Worm (Caenorhabditis elegans) whole organism, L2 larva: Measurements from ENCODE around the gene ZK809.8.

Experiments used
- C34F6.9 ChIP-seq: fragments of 150-350 bp; optimal IDR thresholded peaks from 2 replicates; lab custom pipeline; 2014; ENCODE audit warnings: missing biosample characterization, missing genetic modification characterization
- F13H6.1 ChIP-seq: sonication (generic microtip); optimal IDR thresholded peaks from 2 replicates; lab custom pipeline; 2016; ENCODE audit warnings: missing genetic modification characterization, missing compliant biosample characterization
- R02D3.7 ChIP-seq: fragments of 150-350 bp; optimal IDR thresholded peaks from 2 replicates; lab custom pipeline; 2014; ENCODE audit warnings: missing biosample characterization, missing genetic modification characterization
- Y55F3AM.14 ChIP-seq: fragments of 200-800 bp; sonication (Bioruptor generic); optimal IDR thresholded peaks from 2 replicates; lab custom pipeline; 2018; ENCODE audit warnings: mild to moderate bottlenecking, missing genetic modification characterization, missing compliant biosample characterization
- alr-1 ChIP-seq: fragments of 150-350 bp; optimal IDR thresholded peaks from 2 replicates; lab custom pipeline; 2014; ENCODE audit warnings: missing biosample characterization, missing genetic modification characterization
- aly-2 ChIP-seq: fragments of 150-350 bp; optimal IDR thresholded peaks from 2 replicates; lab custom pipeline; 2014; ENCODE audit warnings: missing biosample characterization, missing genetic modification characterization
- ama-1 ChIP-seq: fragments of 150-350 bp; optimal IDR thresholded peaks from 2 replicates; lab custom pipeline; 2018; ENCODE audit warnings: inconsistent platforms
- ceh-82 ChIP-seq: fragments of 150-350 bp; optimal IDR thresholded peaks from 2 replicates; lab custom pipeline; 2014; ENCODE audit warnings: missing biosample characterization, missing genetic modification characterization
- crh-2 ChIP-seq: sonication (generic microtip); optimal IDR thresholded peaks from 2 replicates; lab custom pipeline; 2017; ENCODE audit warnings: missing biosample characterization, missing genetic modification characterization
- dmd-4 ChIP-seq: sonication (generic microtip); optimal IDR thresholded peaks from 2 replicates; lab custom pipeline; 2017; ENCODE audit warnings: missing biosample characterization, missing genetic modification characterization
- egl-27 ChIP-seq: sonication (generic microtip); optimal IDR thresholded peaks from 3 replicates; lab custom pipeline; 2017; ENCODE audit warnings: missing biosample characterization, missing genetic modification reagents, missing genetic modification characterization
- fos-1 ChIP-seq: fragments of 150-350 bp; optimal IDR thresholded peaks from 2 replicates; lab custom pipeline; 2014; ENCODE audit warnings: missing biosample characterization, missing genetic modification characterization
- lin-11 ChIP-seq: fragments of 150-350 bp; sonication (generic microtip); optimal IDR thresholded peaks from 2 replicates; lab custom pipeline; 2014; ENCODE audit warnings: missing biosample characterization, missing genetic modification characterization, inconsistent platforms, mixed read lengths
- lin-13 ChIP-seq: fragments of 150-350 bp; optimal IDR thresholded peaks from 2 replicates; lab custom pipeline; 2014; ENCODE audit warnings: missing biosample characterization, missing genetic modification reagents, missing genetic modification characterization
- lin-39 ChIP-seq: fragments of 150-350 bp; optimal IDR thresholded peaks from 2 replicates; lab custom pipeline; 2014; ENCODE audit warnings: missing biosample characterization, missing genetic modification reagents, missing genetic modification characterization
- lsy-2 ChIP-seq, 2 experiments: fragments of 150-350 bp in 1 of 2; sonication (generic microtip) in 1 of 2; optimal IDR thresholded peaks; 2 replicates each; lab custom pipeline; 2014 to 2017; ENCODE audit warnings: missing biosample characterization in 2 of 2, missing genetic modification characterization in 2 of 2
- mbf-1 ChIP-seq: sonication (generic microtip); optimal IDR thresholded peaks from 2 replicates; lab custom pipeline; 2017; ENCODE audit warnings: missing biosample characterization, missing genetic modification characterization
- mdl-1 ChIP-seq, 2 experiments: fragments of 150-350 bp in 1 of 2; sonication (generic microtip) in 1 of 2; optimal IDR thresholded peaks; 2 replicates each; lab custom pipeline; 2017; ENCODE audit warnings: missing biosample characterization in 2 of 2, missing genetic modification characterization in 2 of 2
- nhr-10 ChIP-seq: sonication (generic microtip); optimal IDR thresholded peaks from 2 replicates; lab custom pipeline; 2017; ENCODE audit warnings: missing biosample characterization, missing genetic modification characterization
- nhr-11 ChIP-seq: fragments of 150-350 bp; optimal IDR thresholded peaks from 2 replicates; lab custom pipeline; 2014; ENCODE audit warnings: missing biosample characterization, missing genetic modification characterization
- nhr-129 ChIP-seq: fragments of 150-350 bp; optimal IDR thresholded peaks from 2 replicates; lab custom pipeline; 2014; ENCODE audit warnings: missing biosample characterization, missing genetic modification characterization
- nhr-21 ChIP-seq: fragments of 150-350 bp; optimal IDR thresholded peaks from 2 replicates; lab custom pipeline; 2014; ENCODE audit warnings: missing biosample characterization, missing genetic modification characterization
- nhr-23 ChIP-seq: fragments of 150-350 bp; optimal IDR thresholded peaks from 2 replicates; lab custom pipeline; 2014; ENCODE audit warnings: missing biosample characterization, missing genetic modification reagents, missing genetic modification characterization
- nhr-237 ChIP-seq: fragments of 150-350 bp; optimal IDR thresholded peaks from 2 replicates; lab custom pipeline; 2014; ENCODE audit warnings: missing biosample characterization, missing genetic modification characterization
- nhr-25 ChIP-seq: fragments of 150-350 bp; sonication (generic microtip); optimal IDR thresholded peaks from 3 replicates; lab custom pipeline; 2014; ENCODE audit warnings: missing biosample characterization, missing genetic modification characterization
- nhr-6 ChIP-seq: fragments of 150-350 bp; optimal IDR thresholded peaks from 2 replicates; lab custom pipeline; 2014; ENCODE audit warnings: missing biosample characterization, missing genetic modification characterization
- nhr-77 ChIP-seq: fragments of 150-350 bp; optimal IDR thresholded peaks from 2 replicates; lab custom pipeline; 2014; ENCODE audit warnings: missing biosample characterization, missing genetic modification characterization
- peb-1 ChIP-seq: fragments of 150-350 bp; optimal IDR thresholded peaks from 2 replicates; lab custom pipeline; 2014; ENCODE audit warnings: missing biosample characterization, missing genetic modification characterization
- sem-4 ChIP-seq: fragments of 150-350 bp; optimal IDR thresholded peaks from 2 replicates; lab custom pipeline; 2014; ENCODE audit warnings: missing biosample characterization, missing genetic modification reagents, missing genetic modification characterization
- sma-3 ChIP-seq: sonication (generic microtip); optimal IDR thresholded peaks from 2 replicates; lab custom pipeline; 2016; ENCODE audit warnings: missing genetic modification reagents, missing genetic modification characterization, missing compliant biosample characterization
- sma-9 ChIP-seq, 2 experiments: fragments of 150-350 bp in 1 of 2; sonication (generic microtip) in 1 of 2; optimal IDR thresholded peaks; 2 replicates each; lab custom pipeline; 2014 to 2016; ENCODE audit warnings: missing genetic modification characterization in 2 of 2, mild to moderate bottlenecking in 1 of 2, missing biosample characterization in 1 of 2, missing compliant biosample characterization in 1 of 2, missing genetic modification reagents in 1 of 2, moderate library complexity in 1 of 2
- snpc-4 ChIP-seq: fragments of 150-350 bp; optimal IDR thresholded peaks from 2 replicates; lab custom pipeline; 2014; ENCODE audit warnings: missing biosample characterization, missing genetic modification characterization
- unc-39 ChIP-seq: fragments of 150-350 bp; optimal IDR thresholded peaks from 2 replicates; lab custom pipeline; 2014; ENCODE audit warnings: missing biosample characterization, missing genetic modification characterization
- unc-55 ChIP-seq: fragments of 150-350 bp; sonication (generic microtip); optimal IDR thresholded peaks from 3 replicates; lab custom pipeline; 2014; ENCODE audit warnings: missing biosample characterization, missing genetic modification reagents, missing genetic modification characterization
- unc-62 ChIP-seq: fragments of 150-350 bp; optimal IDR thresholded peaks from 2 replicates; lab custom pipeline; 2014; ENCODE audit warnings: missing biosample characterization, missing genetic modification reagents, missing genetic modification characterization
- zag-1 ChIP-seq: fragments of 150-350 bp; optimal IDR thresholded peaks from 2 replicates; lab custom pipeline; 2014; ENCODE audit warnings: missing biosample characterization, missing genetic modification characterization
- ztf-1 ChIP-seq: fragments of 200-800 bp; sonication (Bioruptor generic); conservative IDR thresholded peaks from 2 replicates; pipeline ENCODE4 v1.3.6; 2022; ENCODE audit warnings: missing genetic modification characterization, missing compliant biosample characterization
- ztf-11 ChIP-seq: sonication (generic microtip); optimal IDR thresholded peaks from 2 replicates; lab custom pipeline; 2017; ENCODE audit warnings: missing biosample characterization, missing genetic modification characterization

ZK809.8 gene

ce11 chrIV:11659794-11660312, 11.0 kb upstream of the ZK809.8 start, which contains the start of gene ZK792.1:
Gene ZK792.1 (plus strand): TSS chrIV:11659844.
- TF ChIP-seq ceh-82 (tag; lab: Kevin White, UChicago) = no peak
- TF ChIP-seq ztf-1 (GFP tag; lab: Robert Waterston, UW) = no peak
- TF ChIP-seq nhr-21 (tag; lab: Kevin White, UChicago) = no peak
- no peak for TF ChIP-seq alr-1 (tag; lab: Kevin White, UChicago)
- no peak for TF ChIP-seq lin-39 (tag; lab: Kevin White, UChicago)
- no peak for TF ChIP-seq crh-2 (tag; lab: Kevin White, UChicago)
- no peak for TF ChIP-seq lsy-2 (tag; optimal IDR thresholded peaks at IDR 0.05; lab: Kevin White, UChicago)
- TF ChIP-seq mdl-1 (tag; optimal IDR thresholded peaks at IDR 0.05; lab: Kevin White, UChicago) = no peak
- no peak for TF ChIP-seq fos-1 (tag; lab: Kevin White, UChicago)
- TF ChIP-seq peb-1 (tag; lab: Kevin White, UChicago) = no peak

- TF ChIP-seq mdl-1 (tag; optimal IDR thresholded peaks at IDR 0.05; lab: Kevin White, UChicago) (no peak), unc-55 (GFP tag; lab: Kevin White, UChicago) (peak; percentile 37), unc-62 (GFP tag; lab: Kevin White, UChicago) (no peak), lin-11 (tag; lab: Kevin White, UChicago) (peak; percentile 16), zag-1 (tag; lab: Kevin White, UChicago) (no peak), ama-1 (lab: Kevin White, UChicago) (no peak), R02D3.7 (tag; lab: Kevin White, UChicago) (no peak), nhr-10 (no peak), egl-27 (tag; lab: Kevin White, UChicago) (no peak), lsy-2 (tag; optimal IDR thresholded peaks at IDR 0.05; lab: Kevin White, UChicago) (peak in 1 of 2 experiments; percentile 23), sma-3 (GFP tag; lab: Kevin White, UChicago) (no peak), nhr-25 (tag; lab: Kevin White, UChicago) (no peak)
- TF ChIP-seq, all 48 proteins: peak for 3
Observed at ce11 chrIV:11656144-11656780, 7.4 kb upstream of the ZK809.8 start, which contains the start of gene ZK809.5. Gene ZK809.5 (plus strand): TSS chrIV:11656730.

ce11 chrIV:11655370-11655769, 6.5 kb upstream of the ZK809.8 start, which contains the start of gene ent-1:
Gene ent-1 (minus strand): TSS chrIV:11655470.
- TF ChIP-seq aly-2 (tag; lab: Kevin White, UChicago) (no peak), lsy-2 (tag; optimal IDR thresholded peaks at IDR 0.05; lab: Kevin White, UChicago) (peak in 1 of 2 experiments; percentile 4), dmd-4 (tag; lab: Kevin White, UChicago) (no peak), nhr-10 (no peak), alr-1 (tag; lab: Kevin White, UChicago) (no peak)

- TF ChIP-seq lin-39 (tag; lab: Kevin White, UChicago) = no peak
- peak; percentile 8 for TF ChIP-seq C34F6.9
- TF ChIP-seq nhr-10 = no peak
- TF ChIP-seq lsy-2 (tag; optimal IDR thresholded peaks at IDR 0.05; lab: Kevin White, UChicago) = peak in 1 of 2 experiments; percentile 14
- TF ChIP-seq nhr-25 (tag; lab: Kevin White, UChicago) = no peak
Observed at ce11 chrIV:11651965-11652453, 3.1 kb upstream of the ZK809.8 start, which contains the start of the genes acl-3 and ndub-6. Gene acl-3 (minus strand): TSS chrIV:11652023. Gene ndub-6 (plus strand): TSS chrIV:11652403.

- TF ChIP-seq crh-2 (tag; lab: Kevin White, UChicago) = no peak
- TF ChIP-seq snpc-4 = no peak
- no peak for TF ChIP-seq egl-27 (tag; lab: Kevin White, UChicago)
- no peak for TF ChIP-seq Y55F3AM.14 (GFP tag; lab: Kevin White, UChicago)
- TF ChIP-seq nhr-129 = no peak
- TF ChIP-seq lsy-2 (tag; optimal IDR thresholded peaks at IDR 0.05; lab: Kevin White, UChicago) = no peak
- TF ChIP-seq nhr-10 = no peak
- no peak for TF ChIP-seq ceh-82 (tag; lab: Kevin White, UChicago)
- TF ChIP-seq R02D3.7 (tag; lab: Kevin White, UChicago) = no peak
- no peak for TF ChIP-seq nhr-11 (tag; lab: Kevin White, UChicago)
- no peak for TF ChIP-seq ztf-11 (tag; lab: Kevin White, UChicago)
Observed at ce11 chrIV:11650344-11650743, 1.5 kb upstream of the ZK809.8 start.

- no peak for TF ChIP-seq C34F6.9
- no peak for TF ChIP-seq mbf-1 (tag; lab: Kevin White, UChicago)
- no peak for TF ChIP-seq nhr-23 (tag; lab: Kevin White, UChicago)
- TF ChIP-seq nhr-77 (tag; lab: Kevin White, UChicago) = no peak
- TF ChIP-seq sma-9 (GFP tag; optimal IDR thresholded peaks at IDR 0.05; lab: Kevin White, UChicago) = peak; percentile 30
- TF ChIP-seq sma-9 (tag; optimal IDR thresholded peaks at IDR 0.05; lab: Kevin White, UChicago) = no peak
- TF ChIP-seq nhr-237 (tag; lab: Kevin White, UChicago) = no peak
- TF ChIP-seq lin-13 (GFP tag; lab: Kevin White, UChicago) = no peak
- no peak for TF ChIP-seq zag-1 (tag; lab: Kevin White, UChicago)
- TF ChIP-seq nhr-21 (tag; lab: Kevin White, UChicago) = no peak
- TF ChIP-seq F13H6.1 = peak; percentile 19
- no peak for TF ChIP-seq unc-39 (tag; lab: Kevin White, UChicago)
- TF ChIP-seq sma-3 (GFP tag; lab: Kevin White, UChicago) = no peak
- no peak for TF ChIP-seq nhr-11 (tag; lab: Kevin White, UChicago)
- no peak for TF ChIP-seq R02D3.7 (tag; lab: Kevin White, UChicago)
- no peak for TF ChIP-seq egl-27 (tag; lab: Kevin White, UChicago)
- peak; percentile 7 for TF ChIP-seq nhr-6 (tag; lab: Kevin White, UChicago)
- peak; percentile 40 for TF ChIP-seq nhr-129
- TF ChIP-seq ama-1 (lab: Kevin White, UChicago) = no peak
- TF ChIP-seq unc-55 (GFP tag; lab: Kevin White, UChicago) = no peak
- no peak for TF ChIP-seq sem-4 (tag; lab: Kevin White, UChicago)
- TF ChIP-seq, all 48 proteins: peak for 4
Observed at ce11 chrIV:11646908-11647307, 2.0 kb downstream of the ZK809.8 start.
